Worm (Caenorhabditis elegans) whole organism, young adult: ENCODE data around the gene clec-22.

Experiments used
- efl-1 ChIP-seq: fragments of 150-350 bp; optimal IDR thresholded peaks from 2 replicates; lab custom pipeline; 2014; ENCODE audit warnings: missing biosample characterization, missing genetic modification reagents, missing genetic modification characterization
- egl-18 ChIP-seq: fragments of 200-800 bp; sonication (Bioruptor generic); IDR thresholded peaks from 2 replicates; pipeline ENCODE4 v1.3.6; 2022; ENCODE audit warnings: missing genetic modification reagents, missing genetic modification characterization, missing compliant biosample characterization
- ekl-4 ChIP-seq: fragments of 200-800 bp; sonication (Bioruptor generic); IDR thresholded peaks from 2 replicates; pipeline ENCODE4 v1.3.6; 2022; ENCODE audit warnings: missing genetic modification reagents, missing genetic modification characterization, missing compliant biosample characterization
- nfya-1 ChIP-seq: sonication (generic microtip); optimal IDR thresholded peaks from 2 replicates; lab custom pipeline; 2017; ENCODE audit warnings: antibody characterized with exemption, missing compliant biosample characterization, missing genetic modification characterization, borderline replicate concordance; ENCODE audit not compliant: insufficient read depth
- sptf-2 ChIP-seq: fragments of 200-800 bp; sonication (Bioruptor generic); optimal IDR thresholded peaks from 2 replicates; lab custom pipeline; 2018; ENCODE audit warnings: mild to moderate bottlenecking, missing genetic modification characterization, missing compliant biosample characterization

ce11 chrV:16871387-16871786 is 13.2 kb downstream of the clec-22 start, which contains the start of gene thn-4:
- TF ChIP-seq nfya-1 (tag; lab: Kevin White, UChicago): no peak
- TF ChIP-seq efl-1 (GFP tag; lab: Kevin White, UChicago): no peak
- no peak for TF ChIP-seq ekl-4 (GFP tag; lab: Robert Waterston, UW)
- TF ChIP-seq sptf-2 (GFP tag; lab: Kevin White, UChicago): no peak
- no peak for TF ChIP-seq egl-18 (GFP tag; lab: Robert Waterston, UW)
